Worm (Caenorhabditis elegans): ENCODE data around the gene lec-10.

ce11 chrV:6488849-6489248 is at the start of gene lec-10:
- TF ChIP-seq madf-10 (tag; optimal IDR thresholded peaks at IDR 0.05), result no peak
- no peak for TF ChIP-seq mes-4 (tag; optimal IDR thresholded peaks at IDR 0.05)
- no peak for TF ChIP-seq hrde-1 (tag; optimal IDR thresholded peaks at IDR 0.05; ENCODE audit: borderline replicate concordance)
- no peak for TF ChIP-seq attf-6 (GFP tag; IDR thresholded peaks at IDR 0.05)
- TF ChIP-seq sptf-2 (GFP tag; optimal IDR thresholded peaks at IDR 0.05), result no peak
- no peak for TF ChIP-seq lin-54 (GFP tag; optimal IDR thresholded peaks at IDR 0.05)
- TF ChIP-seq ceh-100 (GFP tag; IDR thresholded peaks at IDR 0.05), result no peak
- TF ChIP-seq cebp-2 (GFP tag; IDR thresholded peaks at IDR 0.05), result no peak
- no peak for TF ChIP-seq F55B11.4 (tag; optimal IDR thresholded peaks at IDR 0.05; ENCODE audit: borderline replicate concordance, insufficient read depth)
- no peak for TF ChIP-seq snpc-4 (GFP tag; optimal IDR thresholded peaks at IDR 0.05)
- TF ChIP-seq snpc-4 (tag; optimal IDR thresholded peaks at IDR 0.05), result no peak
- no peak for TF ChIP-seq lin-35 (GFP tag; optimal IDR thresholded peaks at IDR 0.05)
- no peak for TF ChIP-seq ztf-28 (GFP tag; IDR thresholded peaks at IDR 0.05)
- TF ChIP-seq ztf-22 (GFP tag; optimal IDR thresholded peaks at IDR 0.05), result no peak

All from whole organism, young adult.